Worm (Caenorhabditis elegans) whole organism, L1 larva: Measurements from ENCODE around the gene K09C4.9.
A peak's percentile ranks its signal among the peaks of the same experiment; 100 is the strongest.

ENCODE experiments used
- C16A3.4 ChIP-seq: fragments of 150-350 bp; optimal IDR thresholded peaks from 2 replicates; lab custom pipeline; 2014; ENCODE audit warnings: missing biosample characterization, missing genetic modification characterization
- blmp-1 ChIP-seq: fragments of 150-350 bp; optimal IDR thresholded peaks from 2 replicates; lab custom pipeline; 2014; ENCODE audit warnings: missing biosample characterization, missing genetic modification characterization
- ceh-82 ChIP-seq, 3 experiments: fragments of 150-350 bp in 1 of 3; sonication (generic microtip) in 2 of 3; optimal IDR thresholded peaks; 2 replicates each; lab custom pipeline; 2014 to 2017; ENCODE audit warnings: missing biosample characterization in 3 of 3, missing genetic modification characterization in 3 of 3
- ceh-90 ChIP-seq: sonication (generic microtip); optimal IDR thresholded peaks from 2 replicates; lab custom pipeline; 2016; ENCODE audit warnings: missing genetic modification characterization, missing compliant biosample characterization
- dpl-1 ChIP-seq, 3 experiments: fragments of 150-350 bp in 2 of 3; sonication (generic microtip) in 1 of 3; optimal IDR thresholded peaks; 2 replicates each; lab custom pipeline; 2014 to 2017; ENCODE audit warnings: missing biosample characterization in 3 of 3, missing genetic modification characterization in 3 of 3, missing genetic modification reagents in 3 of 3
- efl-1 ChIP-seq, 4 experiments: fragments of 150-350 bp; optimal IDR thresholded peaks in 3 of 4; peaks in 1 of 4; 1 replicate in 1 of 4; 2 replicates in 3 of 4; lab custom pipeline; 2014; ENCODE audit warnings: missing biosample characterization in 2 of 4, missing genetic modification characterization in 2 of 4, missing genetic modification reagents in 2 of 4
- elt-2 ChIP-seq: sonication (generic microtip); optimal IDR thresholded peaks from 2 replicates; lab custom pipeline; 2016; ENCODE audit warnings: missing genetic modification characterization, mild to moderate bottlenecking, inconsistent platforms, missing compliant biosample characterization, missing genetic modification reagents
- ets-5 ChIP-seq: fragments of 200-800 bp; sonication (Bioruptor generic); IDR thresholded peaks from 2 replicates; pipeline ENCODE4 v1.3.6; 2022; ENCODE audit warnings: missing genetic modification characterization, missing compliant biosample characterization
- fkh-10 ChIP-seq: sonication (generic microtip); optimal IDR thresholded peaks from 2 replicates; lab custom pipeline; 2017; ENCODE audit warnings: missing biosample characterization, missing genetic modification reagents, missing genetic modification characterization
- fkh-8 ChIP-seq: sonication (generic microtip); optimal IDR thresholded peaks from 2 replicates; lab custom pipeline; 2016; ENCODE audit warnings: mild to moderate bottlenecking, missing genetic modification characterization, missing compliant biosample characterization
- hpl-2 ChIP-seq: fragments of 150-350 bp; optimal IDR thresholded peaks from 2 replicates; lab custom pipeline; 2014; ENCODE audit warnings: missing biosample characterization, missing genetic modification reagents, missing genetic modification characterization
- jun-1 ChIP-seq: fragments of 150-350 bp; optimal IDR thresholded peaks from 2 replicates; lab custom pipeline; 2014; ENCODE audit warnings: missing biosample characterization, missing genetic modification reagents, missing genetic modification characterization
- lin-14 ChIP-seq: fragments of 200-800 bp; sonication (Bioruptor generic); optimal IDR thresholded peaks from 2 replicates; lab custom pipeline; 2018; ENCODE audit warnings: mild to moderate bottlenecking, missing genetic modification characterization, moderate library complexity, missing compliant biosample characterization
- lin-35 ChIP-seq, 2 experiments: fragments of 150-350 bp; optimal IDR thresholded peaks; 2 replicates each; lab custom pipeline; 2014; ENCODE audit warnings: missing biosample characterization in 2 of 2, missing genetic modification characterization in 2 of 2, missing genetic modification reagents in 2 of 2
- mep-1 ChIP-seq: fragments of 150-350 bp; optimal IDR thresholded peaks from 2 replicates; lab custom pipeline; 2014; ENCODE audit warnings: missing biosample characterization, missing genetic modification characterization
- nhr-20 ChIP-seq: sonication (generic microtip); optimal IDR thresholded peaks from 2 replicates; lab custom pipeline; 2016; ENCODE audit warnings: mild to moderate bottlenecking, missing genetic modification characterization, missing compliant biosample characterization
- nhr-237 ChIP-seq: fragments of 150-350 bp; optimal IDR thresholded peaks from 2 replicates; lab custom pipeline; 2014; ENCODE audit warnings: missing biosample characterization, missing genetic modification characterization
- nhr-77 ChIP-seq: fragments of 150-350 bp; optimal IDR thresholded peaks from 2 replicates; lab custom pipeline; 2014; ENCODE audit warnings: missing biosample characterization, missing genetic modification characterization
- nhr-84 ChIP-seq: sonication (generic microtip); optimal IDR thresholded peaks from 2 replicates; lab custom pipeline; 2017; ENCODE audit warnings: missing biosample characterization, missing genetic modification characterization
- pag-3 ChIP-seq: sonication (generic microtip); optimal IDR thresholded peaks from 2 replicates; lab custom pipeline; 2017; ENCODE audit warnings: missing genetic modification characterization, mild to moderate bottlenecking, missing compliant biosample characterization, antibody characterized with exemption, borderline replicate concordance; ENCODE audit not compliant: insufficient read depth
- pqm-1 ChIP-seq: sonication (generic microtip); optimal IDR thresholded peaks from 3 replicates; lab custom pipeline; 2017; ENCODE audit warnings: missing biosample characterization, missing genetic modification characterization
- rnt-1 ChIP-seq: sonication (generic microtip); optimal IDR thresholded peaks from 2 replicates; lab custom pipeline; 2016; ENCODE audit warnings: mild to moderate bottlenecking, missing genetic modification characterization, moderate library complexity, missing compliant biosample characterization
- snu-23 ChIP-seq: sonication (generic microtip); optimal IDR thresholded peaks from 2 replicates; lab custom pipeline; 2016; ENCODE audit warnings: missing genetic modification characterization, missing compliant biosample characterization
- sptf-1 ChIP-seq: fragments of 150-350 bp; optimal IDR thresholded peaks from 2 replicates; lab custom pipeline; 2014; ENCODE audit warnings: missing biosample characterization, missing genetic modification characterization
- unc-130 ChIP-seq: fragments of 150-350 bp; optimal IDR thresholded peaks from 2 replicates; lab custom pipeline; 2017; ENCODE audit warnings: missing biosample characterization, missing genetic modification characterization, inconsistent platforms
- vab-15 ChIP-seq: sonication (generic microtip); optimal IDR thresholded peaks from 2 replicates; lab custom pipeline; 2017; ENCODE audit warnings: missing genotype, mild to moderate bottlenecking, missing genetic modification characterization, missing compliant biosample characterization
- zip-4 ChIP-seq: fragments of 200-800 bp; sonication (Bioruptor generic); optimal IDR thresholded peaks from 2 replicates; lab custom pipeline; 2018; ENCODE audit warnings: mild to moderate bottlenecking, missing genetic modification characterization, moderate library complexity, missing compliant biosample characterization

K09C4.9 gene

ce11 chrX:3244402-3244801 is 27.2 kb downstream of the K09C4.9 start:
- TF ChIP-seq pag-3 (tag; lab: Kevin White, UChicago) (no peak), elt-2 (tag; lab: Kevin White, UChicago) (peak; percentile 23)
- TF ChIP-seq, all 84 proteins: peak for 1

ce11 chrX:3243614-3244013 is 28.0 kb downstream of the K09C4.9 start, which contains the start of gene irg-7:
TSS of gene irg-7 (minus strand) at chrX:3243636.
- TF ChIP-seq lin-35 (GFP tag; optimal IDR thresholded peaks at IDR 0.05; lab: Kevin White, UChicago) (no peak), elt-2 (tag; lab: Kevin White, UChicago) (peak; percentile 41)

ce11 chrX:3235358-3235816 is 36.2 kb downstream of the K09C4.9 start, which contains the start of gene F28B4.3:
TSS of gene F28B4.3 (minus strand) at chrX:3235408.
- no peak for TF ChIP-seq nhr-77 (tag; lab: Kevin White, UChicago)
- TF ChIP-seq ceh-82 (tag; optimal IDR thresholded peaks at IDR 0.05; lab: Kevin White, UChicago) = no peak
- peak; percentile 88 for TF ChIP-seq elt-2 (tag; lab: Kevin White, UChicago)
- no peak for TF ChIP-seq fkh-10
- no peak for TF ChIP-seq vab-15 (tag; lab: Kevin White, UChicago)
- no peak for TF ChIP-seq snu-23 (GFP tag; lab: Kevin White, UChicago)
- TF ChIP-seq fkh-8 (tag; lab: Kevin White, UChicago) = no peak
- no peak for TF ChIP-seq efl-1 (optimal IDR thresholded peaks at IDR 0.05; lab: Kevin White, UChicago)
- no peak for TF ChIP-seq efl-1 (GFP tag; optimal IDR thresholded peaks at IDR 0.05 in 1 of 2; lab: Kevin White, UChicago)
- no peak for TF ChIP-seq unc-130 (tag; lab: Kevin White, UChicago)
- peak; percentile 25 for TF ChIP-seq jun-1 (tag; lab: Kevin White, UChicago)
- TF ChIP-seq ets-5 (GFP tag; lab: Robert Waterston, UW) = no peak
- TF ChIP-seq lin-35 (GFP tag; optimal IDR thresholded peaks at IDR 0.05; lab: Kevin White, UChicago) = no peak
- TF ChIP-seq pqm-1 = peak; percentile 75
- no peak for TF ChIP-seq hpl-2 (GFP tag; lab: Kevin White, UChicago)
- TF ChIP-seq nhr-20 (tag; lab: Kevin White, UChicago) = peak; percentile 2

ce11 chrX:3230575-3230974 is 41.0 kb downstream of the K09C4.9 start:
- no peak for TF ChIP-seq nhr-77 (tag; lab: Kevin White, UChicago)
- TF ChIP-seq ceh-90 (tag; lab: Kevin White, UChicago) = no peak

DNA sequence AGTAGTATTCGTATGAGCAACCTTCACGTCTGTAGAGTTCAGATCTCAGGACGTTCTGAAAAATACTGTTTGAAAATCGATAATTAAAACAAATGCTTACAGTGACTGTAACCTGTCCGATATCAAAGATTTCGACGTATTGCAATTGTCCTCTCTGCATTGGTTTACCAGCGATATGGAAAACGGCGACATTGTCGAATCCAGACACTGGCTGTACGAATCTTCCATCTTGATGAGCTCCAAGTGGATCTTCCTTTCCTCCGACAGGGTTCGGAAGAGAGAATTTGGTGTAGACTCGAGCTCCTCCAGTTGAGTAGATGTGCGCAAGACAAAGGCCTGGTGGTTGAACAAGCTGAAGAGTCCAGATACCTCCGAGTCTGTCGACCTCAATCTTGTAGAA is 42.9 kb downstream of the K09C4.9 start:
- no peak for TF ChIP-seq nhr-20 (tag; lab: Kevin White, UChicago)
- TF ChIP-seq efl-1 (optimal IDR thresholded peaks at IDR 0.05; lab: Kevin White, UChicago) = no peak
- peak in 1 of 2 experiments; percentile 61 for TF ChIP-seq efl-1 (GFP tag; optimal IDR thresholded peaks at IDR 0.05 in 1 of 2; lab: Kevin White, UChicago)

DNA sequence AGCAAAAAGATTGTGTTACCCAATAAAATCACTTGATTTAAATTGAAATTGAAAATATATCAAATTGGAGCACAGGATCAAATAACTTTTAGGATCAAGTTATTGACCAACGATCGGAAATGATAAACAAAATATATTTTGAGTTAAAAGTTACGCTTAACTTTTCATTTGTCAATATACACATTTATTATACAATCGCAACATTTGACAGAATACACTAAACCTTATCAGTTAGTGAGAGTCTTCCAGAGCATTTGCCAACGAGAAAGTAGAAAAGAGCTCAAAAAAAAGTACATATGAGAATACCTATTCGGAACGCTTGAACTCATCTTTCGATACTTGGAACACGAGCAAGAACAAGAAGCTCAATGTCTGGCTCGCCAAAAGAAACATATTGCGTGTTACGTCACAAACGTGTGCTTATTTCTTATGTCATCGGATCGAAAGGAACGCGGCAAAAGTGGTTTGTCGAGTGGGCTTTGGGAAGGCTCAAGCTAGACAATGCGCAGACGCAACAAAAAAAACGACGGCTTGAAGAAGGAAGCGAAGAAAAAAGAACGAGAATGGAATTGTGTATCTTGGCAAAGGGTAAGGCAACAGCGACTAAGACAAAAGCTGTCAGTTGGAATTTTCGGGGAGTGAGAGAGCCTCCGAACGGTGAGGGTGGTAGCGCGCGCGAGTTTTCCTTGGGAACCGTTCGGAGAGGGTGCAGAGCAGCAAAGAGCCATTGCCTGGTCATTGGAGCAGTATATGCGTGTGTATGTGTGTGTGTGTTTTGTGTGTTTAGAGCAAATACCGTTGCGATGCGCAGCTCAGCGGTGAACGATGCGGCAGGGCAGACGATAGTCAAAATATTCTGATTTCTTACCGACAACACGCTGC is 45.0 kb downstream of the K09C4.9 start:
- no peak for TF ChIP-seq rnt-1
- no peak for TF ChIP-seq blmp-1
- no peak for TF ChIP-seq C16A3.4 (tag; lab: Kevin White, UChicago)
- no peak for TF ChIP-seq zip-4 (GFP tag; lab: Kevin White, UChicago)
- no peak for TF ChIP-seq jun-1 (tag; lab: Kevin White, UChicago)
- no peak for TF ChIP-seq lin-35 (GFP tag; optimal IDR thresholded peaks at IDR 0.05; lab: Kevin White, UChicago)
- no peak for TF ChIP-seq sptf-1
- no peak for TF ChIP-seq nhr-84 (tag; lab: Kevin White, UChicago)
- TF ChIP-seq dpl-1 (GFP tag; optimal IDR thresholded peaks at IDR 0.05; lab: Kevin White, UChicago) = no peak
- TF ChIP-seq nhr-237 (tag; lab: Kevin White, UChicago) = no peak

DNA sequence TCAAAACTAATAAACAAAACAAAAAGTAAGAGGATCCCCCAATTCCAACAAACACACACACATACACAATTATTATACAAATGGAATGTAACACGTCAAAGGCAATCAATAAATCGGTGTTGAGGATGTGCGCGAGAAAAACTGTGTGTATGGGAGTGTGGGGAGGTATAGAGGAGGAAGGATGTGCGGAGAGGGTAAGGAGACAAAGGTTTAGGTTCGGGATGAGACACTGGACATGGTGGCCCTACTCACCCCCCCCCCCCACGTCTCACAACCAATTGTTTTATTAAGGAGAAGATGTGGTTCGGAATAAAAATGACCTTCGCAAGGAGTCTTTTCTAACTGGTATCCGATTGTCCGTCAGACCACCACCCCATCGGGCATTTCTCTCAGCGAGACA is 48.4 kb downstream of the K09C4.9 start:
- TF ChIP-seq lin-14 (GFP tag; lab: Kevin White, UChicago) (peak; percentile 20), pqm-1 (no peak), mep-1 (tag; lab: Kevin White, UChicago) (peak; percentile 23)
